Worm (Caenorhabditis elegans): ENCODE data around the gene cyp-13A2.

ce11 chrII:9753730-9754129, 33.7 kb downstream of the cyp-13A2 start, which contains the start of gene ZK1321.1:
- TF ChIP-seq tbx-2 (tag; optimal IDR thresholded peaks at IDR 0.05) (no peak), nfya-1 (tag; optimal IDR thresholded peaks at IDR 0.05) (no peak), pha-4 (tag; optimal IDR thresholded peaks at IDR 0.05) (no peak), ahr-1 (tag; optimal IDR thresholded peaks at IDR 0.05) (no peak), lin-11 (tag; optimal IDR thresholded peaks at IDR 0.05) (no peak), hlh-15 (tag; optimal IDR thresholded peaks at IDR 0.05) (no peak), ceh-19 (GFP tag; optimal IDR thresholded peaks at IDR 0.05) (no peak), pax-1 (tag; optimal IDR thresholded peaks at IDR 0.05) (no peak), fkh-10 (GFP tag; optimal IDR thresholded peaks at IDR 0.05) (no peak), tbx-7 (tag; optimal IDR thresholded peaks at IDR 0.05) (no peak), ets-4 (tag; optimal IDR thresholded peaks at IDR 0.05) (no peak), hlh-13 (GFP tag; optimal IDR thresholded peaks at IDR 0.05) (no peak), nhr-11 (tag; optimal IDR thresholded peaks at IDR 0.05) (no peak), mec-3 (tag; optimal IDR thresholded peaks at IDR 0.05; ENCODE audit: borderline replicate concordance) (no peak)

Data from whole organism, late embryonic.